Fruit fly (Drosophila melanogaster) whole organism, embryonic: ENCODE results near the gene lok.

Experiments used
- CG10147 ChIP-seq: fragments of 200-800 bp; sonication (Bioruptor generic); optimal IDR thresholded peaks from 2 replicates; lab custom pipeline; 2019; ENCODE audit warnings: missing biosample characterization, mild to moderate bottlenecking, missing genetic modification characterization, moderate library complexity
- CG11695 ChIP-seq: fragments of 200-800 bp; sonication (Bioruptor generic); IDR thresholded peaks from 3 replicates; pipeline ENCODE4 v1.3.6; 2022; ENCODE audit warnings: missing biosample characterization, missing genetic modification characterization
- CG13894 ChIP-seq: fragments of 200-800 bp; sonication (Bioruptor generic); optimal IDR thresholded peaks from 3 replicates; lab custom pipeline; 2018; ENCODE audit warnings: missing biosample characterization, mild to moderate bottlenecking, missing genetic modification characterization, moderate library complexity
- CG14014 ChIP-seq: fragments of 200-800 bp; sonication (Bioruptor generic); IDR thresholded peaks from 2 replicates; pipeline ENCODE4 v1.3.6; 2022; ENCODE audit warnings: missing biosample characterization, missing genetic modification characterization
- CG14441 ChIP-seq: fragments of 200-800 bp; sonication (Bioruptor generic); IDR thresholded peaks from 2 replicates; pipeline ENCODE4 v1.3.6; 2022; ENCODE audit warnings: missing biosample characterization, missing genetic modification characterization
- CG15479 ChIP-seq: fragments of 200-800 bp; sonication (Bioruptor generic); optimal IDR thresholded peaks from 3 replicates; lab custom pipeline; 2019; ENCODE audit warnings: missing biosample characterization, mild to moderate bottlenecking, missing genetic modification characterization, moderate library complexity
- CG16815 ChIP-seq: fragments of 200-800 bp; sonication (Bioruptor generic); optimal IDR thresholded peaks from 3 replicates; lab custom pipeline; 2017; ENCODE audit warnings: missing biosample characterization, mild to moderate bottlenecking, missing genetic modification characterization
- CG1792 ChIP-seq: fragments of 200-800 bp; sonication (Bioruptor generic); optimal IDR thresholded peaks from 2 replicates; lab custom pipeline; 2016; ENCODE audit warnings: missing biosample characterization, missing genetic modification characterization
- CG18764 ChIP-seq: fragments of 200-800 bp; sonication (Bioruptor generic); optimal IDR thresholded peaks from 3 replicates; lab custom pipeline; 2016; ENCODE audit warnings: missing biosample characterization, missing genetic modification characterization
- CG2199 ChIP-seq: fragments of 200-800 bp; sonication (Bioruptor generic); IDR thresholded peaks from 3 replicates; pipeline ENCODE4 v1.3.6; 2022; ENCODE audit warnings: missing biosample characterization, missing genetic modification characterization
- CG2678 ChIP-seq: fragments of 200-800 bp; sonication (Bioruptor generic); optimal IDR thresholded peaks from 3 replicates; lab custom pipeline; 2019; ENCODE audit warnings: missing biosample characterization, mild to moderate bottlenecking, missing genetic modification characterization, moderate library complexity
- CG2889 ChIP-seq: fragments of 200-800 bp; sonication (Bioruptor generic); IDR thresholded peaks from 3 replicates; pipeline ENCODE4 v1.3.6; 2022; ENCODE audit warnings: missing biosample characterization, missing genetic modification characterization
- CG3726 ChIP-seq: fragments of 200-800 bp; sonication (Bioruptor generic); IDR thresholded peaks from 3 replicates; pipeline ENCODE4, ENCODE4 v1.3.6; 2022; ENCODE audit warnings: missing biosample characterization, missing genetic modification characterization
- CG6254 ChIP-seq: fragments of 200-800 bp; sonication (Bioruptor generic); optimal IDR thresholded peaks from 3 replicates; lab custom pipeline; 2017; ENCODE audit warnings: mild to moderate bottlenecking, missing biosample characterization, missing genetic modification reagents, missing genetic modification characterization
- CG8089 ChIP-seq: fragments of 200-800 bp; sonication (Bioruptor generic); optimal IDR thresholded peaks from 3 replicates; lab custom pipeline; 2016; ENCODE audit warnings: missing biosample characterization, missing genetic modification characterization
- CG8281 ChIP-seq: fragments of 200-800 bp; sonication (Bioruptor generic); optimal IDR thresholded peaks from 2 replicates; lab custom pipeline; 2018; ENCODE audit warnings: missing biosample characterization, mild to moderate bottlenecking, missing genetic modification characterization, moderate library complexity
- CG8388 ChIP-seq: fragments of 200-800 bp; sonication (Bioruptor generic); optimal IDR thresholded peaks from 2 replicates; lab custom pipeline; 2019; ENCODE audit warnings: missing biosample characterization, mild to moderate bottlenecking, missing genetic modification characterization, moderate library complexity
- Dip3 ChIP-seq: fragments of 200-800 bp; sonication (Bioruptor generic); optimal IDR thresholded peaks from 3 replicates; lab custom pipeline; 2016; ENCODE audit warnings: missing biosample characterization, missing genetic modification characterization
- Ets65A ChIP-seq: fragments of 200-800 bp; sonication (Bioruptor generic); peaks from one replicate; lab custom pipeline; 2016; ENCODE audit warnings: missing biosample characterization, missing genetic modification characterization
- Fer1 ChIP-seq: fragments of 200-800 bp; sonication (Bioruptor generic); optimal IDR thresholded peaks from 2 replicates; lab custom pipeline; 2017; ENCODE audit warnings: missing biosample characterization, mild to moderate bottlenecking, missing genetic modification characterization
- HLHmδ ChIP-seq: fragments of 200-800 bp; sonication (Bioruptor generic); optimal IDR thresholded peaks from 2 replicates; lab custom pipeline; 2018; ENCODE audit warnings: missing biosample characterization, mild to moderate bottlenecking, missing genetic modification characterization, moderate library complexity
- HmgZ ChIP-seq: fragments of 200-800 bp; sonication (Bioruptor generic); optimal IDR thresholded peaks from 2 replicates; lab custom pipeline; 2018; ENCODE audit warnings: missing biosample characterization, mild to moderate bottlenecking, missing genetic modification characterization
- Hr39 ChIP-seq: fragments of >200 bp; optimal IDR thresholded peaks from 2 replicates; lab custom pipeline; 2017
- Oli ChIP-seq: fragments of 200-800 bp; sonication (Bioruptor generic); optimal IDR thresholded peaks from 2 replicates; lab custom pipeline; 2018; ENCODE audit warnings: missing biosample characterization, mild to moderate bottlenecking, missing genetic modification characterization, moderate library complexity
- PHDP ChIP-seq: fragments of 200-800 bp; sonication (Bioruptor generic); optimal IDR thresholded peaks from 3 replicates; lab custom pipeline; 2018; ENCODE audit warnings: missing biosample characterization, mild to moderate bottlenecking, missing genetic modification characterization, moderate library complexity
- Scr ChIP-seq: fragments of 200-800 bp; sonication (Bioruptor generic); IDR thresholded peaks from 2 replicates; pipeline ENCODE4 v1.3.6; 2022; ENCODE audit warnings: missing biosample characterization, missing genetic modification characterization; ENCODE audit not compliant: partially characterized antibody
- Sry-β ChIP-seq: fragments of 200-800 bp; sonication (Bioruptor generic); optimal IDR thresholded peaks from 2 replicates; lab custom pipeline; 2018; ENCODE audit warnings: missing biosample characterization, mild to moderate bottlenecking, missing genetic modification characterization, moderate library complexity
- YL-1 ChIP-seq: fragments of 200-800 bp; sonication (Bioruptor generic); optimal IDR thresholded peaks from 3 replicates; lab custom pipeline; 2017; ENCODE audit warnings: missing biosample characterization, mild to moderate bottlenecking, missing genetic modification characterization
- ab ChIP-seq: fragments of 200-800 bp; sonication (Bioruptor generic); optimal IDR thresholded peaks from 2 replicates; lab custom pipeline; 2016; ENCODE audit warnings: missing biosample characterization, missing genetic modification characterization
- btn ChIP-seq: fragments of 200-800 bp; sonication (Bioruptor generic); optimal IDR thresholded peaks from 2 replicates; lab custom pipeline; 2016; ENCODE audit warnings: missing biosample characterization, missing genetic modification characterization
- dimm ChIP-seq: fragments of 200-800 bp; sonication (Bioruptor generic); IDR thresholded peaks from 2 replicates; pipeline ENCODE4 v1.3.6; 2022; ENCODE audit warnings: missing biosample characterization, missing genetic modification characterization
- dysf ChIP-seq: fragments of 200-800 bp; sonication (Bioruptor generic); IDR thresholded peaks from 3 replicates; pipeline ENCODE4 v1.3.6; 2022; ENCODE audit warnings: missing biosample characterization, missing genetic modification characterization
- ewg ChIP-seq: fragments of 200-800 bp; sonication (Bioruptor generic); optimal IDR thresholded peaks from 3 replicates; lab custom pipeline; 2017; ENCODE audit warnings: mild to moderate bottlenecking, missing biosample characterization, missing genetic modification reagents, missing genetic modification characterization
- hth ChIP-seq: fragments of >200 bp; optimal IDR thresholded peaks from 2 replicates; lab custom pipeline; 2017; ENCODE audit warnings: inconsistent platforms
- jumu ChIP-seq: fragments of 200-800 bp; sonication (Bioruptor generic); optimal IDR thresholded peaks from 3 replicates; lab custom pipeline; 2016; ENCODE audit warnings: missing biosample characterization, missing genetic modification characterization
- kay ChIP-seq: fragments of 200-800 bp; sonication (Bioruptor generic); optimal IDR thresholded peaks from 2 replicates; lab custom pipeline; 2016; ENCODE audit warnings: missing biosample characterization, missing genetic modification characterization
- mam ChIP-seq: fragments of 200-800 bp; sonication (Bioruptor generic); optimal IDR thresholded peaks from 3 replicates; lab custom pipeline; 2016; ENCODE audit warnings: missing biosample characterization, missing genetic modification characterization
- pho ChIP-seq: fragments of 200-800 bp; sonication (Bioruptor generic); optimal IDR thresholded peaks from 2 replicates; lab custom pipeline; 2016; ENCODE audit warnings: missing biosample characterization, missing genetic modification characterization
- ranshi ChIP-seq: fragments of 200-800 bp; sonication (Bioruptor generic); IDR thresholded peaks from 2 replicates; pipeline ENCODE4 v1.3.6; 2022; ENCODE audit warnings: missing biosample characterization, missing genetic modification characterization
- rib ChIP-seq: fragments of 200-800 bp; sonication (Bioruptor generic); IDR thresholded peaks from 2 replicates; pipeline ENCODE4 v1.3.6; 2022; ENCODE audit warnings: missing biosample characterization, missing genetic modification characterization
- slp2 ChIP-seq: fragments of 200-800 bp; sonication (Bioruptor generic); optimal IDR thresholded peaks from 2 replicates; lab custom pipeline; 2016; ENCODE audit warnings: missing biosample characterization, missing genetic modification characterization
- sna ChIP-seq: fragments of 200-800 bp; sonication (Bioruptor generic); IDR thresholded peaks from 2 replicates; pipeline ENCODE4 v1.3.6; 2022; ENCODE audit warnings: missing biosample characterization, missing genetic modification characterization; ENCODE audit not compliant: partially characterized antibody
- sob ChIP-seq: fragments of 200-800 bp; sonication (Bioruptor generic); IDR thresholded peaks from 2 replicates; pipeline ENCODE4 v1.3.6; 2022; ENCODE audit warnings: missing biosample characterization, missing genetic modification characterization
- ssp ChIP-seq: fragments of 200-800 bp; sonication (Bioruptor generic); IDR thresholded peaks from 2 replicates; pipeline ENCODE4 v1.3.6; 2022; ENCODE audit warnings: missing biosample characterization, missing genetic modification characterization
- stc ChIP-seq: fragments of 200-800 bp; sonication (Bioruptor generic); IDR thresholded peaks from 2 replicates; pipeline ENCODE4 v1.3.6; 2022; ENCODE audit warnings: missing biosample characterization, missing genetic modification characterization
- stwl ChIP-seq: fragments of 200-800 bp; sonication (Bioruptor generic); optimal IDR thresholded peaks from 3 replicates; lab custom pipeline; 2018; ENCODE audit warnings: missing biosample characterization, mild to moderate bottlenecking, missing genetic modification characterization, moderate library complexity
- tna ChIP-seq: fragments of 200-800 bp; sonication (Bioruptor generic); IDR thresholded peaks from 2 replicates; pipeline ENCODE4 v1.3.6; 2022; ENCODE audit warnings: missing biosample characterization, missing genetic modification characterization; ENCODE audit not compliant: partially characterized antibody
- trem ChIP-seq: fragments of 200-800 bp; optimal IDR thresholded peaks from 3 replicates; lab custom pipeline; 2019; ENCODE audit warnings: missing biosample characterization, mild to moderate bottlenecking, missing genetic modification characterization, moderate library complexity
- twi ChIP-seq: fragments of 200-800 bp; optimal IDR thresholded peaks from 2 replicates; lab custom pipeline; 2019; ENCODE audit warnings: missing biosample characterization, mild to moderate bottlenecking, missing genetic modification characterization, moderate library complexity
- unpg ChIP-seq: fragments of 200-800 bp; sonication (Bioruptor generic); optimal IDR thresholded peaks from 3 replicates; lab custom pipeline; 2018; ENCODE audit warnings: missing biosample characterization, mild to moderate bottlenecking, missing genetic modification characterization, moderate library complexity
- vnd ChIP-seq: fragments of 200-800 bp; sonication (Bioruptor generic); IDR thresholded peaks from 3 replicates; pipeline ENCODE4 v1.3.6; 2022; ENCODE audit warnings: missing biosample characterization, missing genetic modification characterization; ENCODE audit not compliant: partially characterized antibody
- zen ChIP-seq: fragments of 200-800 bp; sonication (Bioruptor generic); optimal IDR thresholded peaks from 3 replicates; lab custom pipeline; 2018; ENCODE audit warnings: missing biosample characterization, mild to moderate bottlenecking, missing genetic modification characterization, moderate library complexity

Gene lok

DNA sequence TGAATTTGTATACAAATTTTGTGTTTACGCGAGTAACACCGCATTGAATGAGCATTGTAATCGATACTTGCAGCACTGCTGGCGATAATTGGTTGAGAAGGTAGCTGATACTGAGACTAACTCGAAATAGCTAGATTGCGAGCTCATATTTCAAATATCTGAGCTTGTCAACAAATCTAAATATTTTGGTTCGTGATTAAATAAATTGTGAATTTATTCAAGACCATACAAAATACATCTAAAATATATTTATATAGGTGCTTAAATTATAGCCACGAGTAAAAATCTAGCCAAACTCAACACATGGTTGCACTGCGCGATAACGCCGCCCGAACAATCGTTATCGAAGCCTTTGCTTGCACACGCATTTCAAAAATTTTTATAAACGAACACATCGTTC, 32.6 kb downstream of the lok start, which contains the start of the genes Taf13 and nesd (continued):
- no peak for TF ChIP-seq CG8281 (tag; lab: Kevin White, UChicago)
- TF ChIP-seq tna (GFP tag; lab: Robert Waterston, UW) = peak; percentile 52; the same call in 1 of the 2 replicates
- peak; percentile 24 for TF ChIP-seq pho
- no peak for TF ChIP-seq stc (GFP tag; lab: Robert Waterston, UW)
- no peak for TF ChIP-seq CG2889 (GFP tag; lab: Robert Waterston, UW)
- no peak for TF ChIP-seq ranshi (GFP tag; lab: Robert Waterston, UW)
- TF ChIP-seq slp2 (GFP tag; lab: Kevin White, UChicago) = no peak
- no peak for TF ChIP-seq btn (GFP tag; lab: Kevin White, UChicago)
- TF ChIP-seq zen (tag; lab: Kevin White, UChicago) = peak; percentile 42
- TF ChIP-seq CG10147 (GFP tag; lab: Kevin White, UChicago) = peak; percentile 67
- no peak for TF ChIP-seq kay
- no peak for TF ChIP-seq CG1792 (GFP tag; lab: Kevin White, UChicago)
- TF ChIP-seq CG14014 (GFP tag; lab: Robert Waterston, UW) = no peak
- TF ChIP-seq sob (GFP tag; lab: Robert Waterston, UW) = 0 out of 2 replicates have a peak, but pooled peaks have one; percentile 17
- TF ChIP-seq rib (GFP tag; lab: Robert Waterston, UW) = peak; percentile 56; the same call in 1 of the 2 replicates
- TF ChIP-seq CG3726 (GFP tag; lab: Robert Waterston, UW) = no peak
- TF ChIP-seq CG13894 (tag; lab: Kevin White, UChicago) = peak; percentile 50
- no peak for TF ChIP-seq CG6254 (GFP tag; lab: Kevin White, UChicago)
- peak; percentile 48 for TF ChIP-seq YL-1 (GFP tag; lab: Kevin White, UChicago)
- TF ChIP-seq Fer1 (GFP tag; lab: Kevin White, UChicago) = peak; percentile 44
- TF ChIP-seq dimm = no peak
- no peak for TF ChIP-seq HLHmδ (GFP tag; lab: Kevin White, UChicago)
- TF ChIP-seq ewg (GFP tag; lab: Kevin White, UChicago) = no peak
- no peak for TF ChIP-seq CG2199 (GFP tag; lab: Robert Waterston, UW)
- no peak for TF ChIP-seq CG8388 (GFP tag; lab: Kevin White, UChicago)
- no peak; the same call in 1 of the 2 replicates for TF ChIP-seq sna (GFP tag; lab: Robert Waterston, UW)
- peak; percentile 40 for TF ChIP-seq mam
- TF ChIP-seq hth (lab: Kevin White, UChicago) = no peak
- peak; percentile 51 for TF ChIP-seq PHDP (tag; lab: Kevin White, UChicago)
- peak; percentile 26 for TF ChIP-seq CG18764 (GFP tag; lab: Kevin White, UChicago)
- no peak for TF ChIP-seq CG14441
- TF ChIP-seq Dip3 (GFP tag; lab: Kevin White, UChicago) = peak; percentile 13
- TF ChIP-seq Ets65A = no peak
- TF ChIP-seq HmgZ (tag; lab: Kevin White, UChicago) = peak; percentile 68
- TF ChIP-seq Oli (tag; lab: Kevin White, UChicago) = peak; percentile 32
- no peak for TF ChIP-seq CG8089 (GFP tag; lab: Kevin White, UChicago)
- TF ChIP-seq unpg (GFP tag; lab: Kevin White, UChicago) = peak; percentile 26
- TF ChIP-seq ssp (GFP tag; lab: Robert Waterston, UW) = 0 out of 2 replicates have a peak, but pooled peaks have one; percentile 26
- peak; percentile 52 for TF ChIP-seq twi (tag; lab: Kevin White, UChicago)
- TF ChIP-seq jumu = peak; percentile 37
- TF ChIP-seq CG15479 = peak; percentile 29
- no peak for TF ChIP-seq CG16815 (GFP tag; lab: Kevin White, UChicago)
- TF ChIP-seq CG2678 (tag; lab: Kevin White, UChicago) = peak; percentile 43
- TF ChIP-seq trem = peak; percentile 74
- TF ChIP-seq Scr (GFP tag; lab: Robert Waterston, UW) = peak; percentile 78
- peak; percentile 96 for TF ChIP-seq Sry-β (GFP tag; lab: Kevin White, UChicago)
- no peak for TF ChIP-seq ab (GFP tag; lab: Kevin White, UChicago)
- peak; percentile 78 for TF ChIP-seq vnd (GFP tag; lab: Robert Waterston, UW)
- TF ChIP-seq Hr39 (lab: Kevin White, UChicago) = no peak
- TF ChIP-seq dysf (GFP tag; lab: Robert Waterston, UW) = peak; percentile 44; the same call in 1 of the 3 replicates
- TF ChIP-seq CG11695 = no peak
- peak; percentile 63 for TF ChIP-seq stwl
